Fruit fly (Drosophila melanogaster) whole organism, embryonic: ENCODE data around the gene zen2.

Source experiments
- B-H2 ChIP-seq: fragments of 200-800 bp; sonication (Bioruptor generic); optimal IDR thresholded peaks from 2 replicates; lab custom pipeline; 2018; ENCODE audit warnings: missing biosample characterization, mild to moderate bottlenecking, missing genetic modification characterization
- CG10147 ChIP-seq: fragments of 200-800 bp; sonication (Bioruptor generic); optimal IDR thresholded peaks from 2 replicates; lab custom pipeline; 2019; ENCODE audit warnings: missing biosample characterization, mild to moderate bottlenecking, missing genetic modification characterization, moderate library complexity
- CG10543 ChIP-seq: fragments of 200-800 bp; sonication (Bioruptor generic); optimal IDR thresholded peaks from 3 replicates; lab custom pipeline; 2017; ENCODE audit warnings: missing biosample characterization, mild to moderate bottlenecking, missing genetic modification characterization, moderate library complexity
- CG10959 ChIP-seq: fragments of 200-800 bp; sonication (Bioruptor generic); IDR thresholded peaks from 2 replicates; pipeline ENCODE4 v1.3.6; 2022; ENCODE audit warnings: missing biosample characterization, missing genetic modification characterization
- CG12659 ChIP-seq: fragments of 200-800 bp; sonication (Bioruptor generic); optimal IDR thresholded peaks from 3 replicates; lab custom pipeline; 2017; ENCODE audit warnings: mild to moderate bottlenecking, missing biosample characterization, missing genetic modification reagents, missing genetic modification characterization
- CG2889 ChIP-seq: fragments of 200-800 bp; sonication (Bioruptor generic); IDR thresholded peaks from 3 replicates; pipeline ENCODE4 v1.3.6; 2022; ENCODE audit warnings: missing biosample characterization, missing genetic modification characterization
- CG3065 ChIP-seq: fragments of 200-800 bp; sonication (Bioruptor generic); optimal IDR thresholded peaks from 2 replicates; lab custom pipeline; 2016; ENCODE audit warnings: missing biosample characterization, missing genetic modification characterization
- CG3281 ChIP-seq: fragments of 200-800 bp; sonication (Bioruptor generic); optimal IDR thresholded peaks from 3 replicates; lab custom pipeline; 2017; ENCODE audit warnings: missing biosample characterization, mild to moderate bottlenecking, missing genetic modification characterization
- CG34422 ChIP-seq: fragments of 200-800 bp; sonication (Bioruptor generic); IDR thresholded peaks from 3 replicates; pipeline ENCODE4 v1.3.6; 2022; ENCODE audit warnings: missing biosample characterization, missing genetic modification characterization
- CG4282 ChIP-seq: fragments of 200-800 bp; sonication (Bioruptor generic); optimal IDR thresholded peaks from 2 replicates; lab custom pipeline; 2016; ENCODE audit warnings: missing biosample characterization, missing genetic modification characterization
- CG4424 ChIP-seq: fragments of 200-800 bp; sonication (Bioruptor generic); optimal IDR thresholded peaks from 3 replicates; lab custom pipeline; 2016; ENCODE audit warnings: missing biosample characterization, missing genetic modification characterization
- CG4617 ChIP-seq: fragments of 200-800 bp; sonication (Bioruptor generic); optimal IDR thresholded peaks from 3 replicates; lab custom pipeline; 2016; ENCODE audit warnings: missing biosample characterization, missing genetic modification characterization, borderline replicate concordance
- CG6791 ChIP-seq: fragments of 200-800 bp; sonication (Bioruptor generic); IDR thresholded peaks from 3 replicates; pipeline ENCODE4 v1.3.6; 2022; ENCODE audit warnings: missing biosample characterization, missing genetic modification characterization; ENCODE audit not compliant: partially characterized antibody
- CG7271 ChIP-seq: fragments of 200-800 bp; sonication (Bioruptor generic); optimal IDR thresholded peaks from 2 replicates; lab custom pipeline; 2018; ENCODE audit warnings: missing biosample characterization, mild to moderate bottlenecking, missing genetic modification characterization, moderate library complexity
- CG8290 ChIP-seq, 3 experiments: fragments of 200-800 bp; sonication (Bioruptor generic); optimal IDR thresholded peaks; 2 replicates each; lab custom pipeline; 2016 to 2019; ENCODE audit warnings: missing biosample characterization in 3 of 3, missing genetic modification characterization in 3 of 3, mild to moderate bottlenecking in 2 of 3, moderate library complexity in 1 of 3
- CG9437 ChIP-seq: fragments of 200-800 bp; sonication (Bioruptor generic); optimal IDR thresholded peaks from 2 replicates; lab custom pipeline; 2018; ENCODE audit warnings: missing biosample characterization, mild to moderate bottlenecking, missing genetic modification characterization
- CoRest ChIP-seq: fragments of 200-800 bp; sonication (Bioruptor generic); optimal IDR thresholded peaks from 3 replicates; lab custom pipeline; 2018; ENCODE audit warnings: missing biosample characterization, mild to moderate bottlenecking, missing genetic modification characterization, moderate library complexity
- Dll ChIP-seq: fragments of 200-800 bp; sonication (Bioruptor generic); IDR thresholded peaks from 4 replicates; pipeline ENCODE4 v1.3.6; 2022; ENCODE audit warnings: missing biosample characterization, missing genetic modification characterization; ENCODE audit not compliant: partially characterized antibody
- E2f2 ChIP-seq: fragments of 200-800 bp; sonication (Bioruptor generic); IDR thresholded peaks from 2 replicates; pipeline ENCODE4 v1.3.6; 2022; ENCODE audit warnings: missing biosample characterization, missing genetic modification characterization
- H2.0 ChIP-seq: fragments of 200-800 bp; sonication (Bioruptor generic); IDR thresholded peaks from 2 replicates; pipeline ENCODE4 v1.3.6; 2022; ENCODE audit warnings: missing biosample characterization, missing genetic modification characterization
- HLH54F ChIP-seq: fragments of 200-800 bp; sonication (Bioruptor generic); optimal IDR thresholded peaks from 3 replicates; lab custom pipeline; 2016; ENCODE audit warnings: missing biosample characterization, missing genetic modification characterization
- Hmr ChIP-seq: fragments of 200-800 bp; sonication (Bioruptor generic); optimal IDR thresholded peaks from 3 replicates; lab custom pipeline; 2017; ENCODE audit warnings: mild to moderate bottlenecking, missing biosample characterization, missing genetic modification reagents, missing genetic modification characterization
- MESR4 ChIP-seq: fragments of 200-800 bp; sonication (Bioruptor generic); optimal IDR thresholded peaks from 2 replicates; lab custom pipeline; 2018; ENCODE audit warnings: missing biosample characterization, mild to moderate bottlenecking, missing genetic modification characterization, moderate library complexity
- Mrtf ChIP-seq: fragments of 200-800 bp; sonication (Bioruptor generic); IDR thresholded peaks from 3 replicates; pipeline ENCODE4 v1.3.6; 2022; ENCODE audit warnings: missing biosample characterization, missing genetic modification characterization
- Neu2 ChIP-seq: fragments of 200-800 bp; sonication (Bioruptor generic); optimal IDR thresholded peaks from 3 replicates; lab custom pipeline; 2016; ENCODE audit warnings: missing biosample characterization, missing genetic modification characterization, borderline replicate concordance
- Ravus ChIP-seq: fragments of 200-800 bp; sonication (Bioruptor generic); IDR thresholded peaks from 2 replicates; pipeline ENCODE4 v1.3.6; 2022; ENCODE audit warnings: missing biosample characterization, missing genetic modification characterization
- Scr ChIP-seq: fragments of 200-800 bp; sonication (Bioruptor generic); IDR thresholded peaks from 2 replicates; pipeline ENCODE4 v1.3.6; 2022; ENCODE audit warnings: missing biosample characterization, missing genetic modification characterization; ENCODE audit not compliant: partially characterized antibody
- Sox102F ChIP-seq: fragments of 200-800 bp; sonication (Bioruptor generic); optimal IDR thresholded peaks from 2 replicates; lab custom pipeline; 2018; ENCODE audit warnings: missing biosample characterization, mild to moderate bottlenecking, missing genetic modification characterization, moderate library complexity
- al ChIP-seq: fragments of 200-800 bp; sonication (Bioruptor generic); IDR thresholded peaks from 2 replicates; pipeline ENCODE4 v1.3.6; 2022; ENCODE audit warnings: missing biosample characterization, missing genetic modification characterization
- crc ChIP-seq: fragments of 200-800 bp; sonication (Bioruptor generic); optimal IDR thresholded peaks from 2 replicates; lab custom pipeline; 2016; ENCODE audit warnings: missing biosample characterization, missing genetic modification characterization
- cwo ChIP-seq: fragments of 200-800 bp; sonication (Bioruptor generic); optimal IDR thresholded peaks from 3 replicates; lab custom pipeline; 2017; ENCODE audit warnings: missing biosample characterization, missing genetic modification characterization, mild to moderate bottlenecking, moderate library complexity, missing genetic modification reagents
- fd64A ChIP-seq: fragments of 200-800 bp; sonication (Bioruptor generic); optimal IDR thresholded peaks from 3 replicates; lab custom pipeline; 2018; ENCODE audit warnings: missing biosample characterization, mild to moderate bottlenecking, missing genetic modification characterization
- gcm ChIP-seq: fragments of 200-800 bp; sonication (Bioruptor generic); optimal IDR thresholded peaks from 2 replicates; lab custom pipeline; 2019; ENCODE audit warnings: missing biosample characterization, mild to moderate bottlenecking, missing genetic modification characterization, moderate library complexity
- gfzf ChIP-seq: fragments of 200-800 bp; sonication (Bioruptor generic); optimal IDR thresholded peaks from 2 replicates; lab custom pipeline; 2016; ENCODE audit warnings: missing biosample characterization, mild to moderate bottlenecking, missing genetic modification characterization, moderate library complexity
- h ChIP-seq: fragments of >200 bp; optimal IDR thresholded peaks from 2 replicates; lab custom pipeline; 2017
- hth ChIP-seq: fragments of >200 bp; optimal IDR thresholded peaks from 2 replicates; lab custom pipeline; 2017; ENCODE audit warnings: inconsistent platforms
- inv ChIP-seq: fragments of 200-800 bp; sonication (Bioruptor generic); IDR thresholded peaks from 2 replicates; pipeline ENCODE4 v1.3.6; 2022; ENCODE audit warnings: missing biosample characterization, missing genetic modification characterization; ENCODE audit not compliant: partially characterized antibody
- knrl ChIP-seq: fragments of 200-800 bp; sonication (Bioruptor generic); IDR thresholded peaks from 3 replicates; pipeline ENCODE4 v1.3.6; 2022; ENCODE audit warnings: missing biosample characterization, missing genetic modification characterization; ENCODE audit not compliant: partially characterized antibody
- lbe ChIP-seq: fragments of 200-800 bp; sonication (Bioruptor generic); optimal IDR thresholded peaks from 2 replicates; lab custom pipeline; 2016; ENCODE audit warnings: missing biosample characterization, mild to moderate bottlenecking, missing genetic modification characterization
- nmo ChIP-seq: fragments of 200-800 bp; sonication (Bioruptor generic); optimal IDR thresholded peaks from 2 replicates; lab custom pipeline; 2018; ENCODE audit warnings: missing biosample characterization, mild to moderate bottlenecking, missing genetic modification characterization, moderate library complexity
- peb ChIP-seq: fragments of 200-800 bp; sonication (Bioruptor generic); IDR thresholded peaks from 2 replicates; pipeline ENCODE4 v1.3.6; 2022; ENCODE audit warnings: missing biosample characterization, missing genetic modification characterization
- pita ChIP-seq: fragments of 200-800 bp; sonication (Bioruptor generic); optimal IDR thresholded peaks from 2 replicates; lab custom pipeline; 2017; ENCODE audit warnings: missing biosample characterization, mild to moderate bottlenecking, missing genetic modification characterization
- ranshi ChIP-seq: fragments of 200-800 bp; sonication (Bioruptor generic); IDR thresholded peaks from 2 replicates; pipeline ENCODE4 v1.3.6; 2022; ENCODE audit warnings: missing biosample characterization, missing genetic modification characterization
- scrt ChIP-seq: fragments of 200-800 bp; sonication (Bioruptor generic); optimal IDR thresholded peaks from 2 replicates; lab custom pipeline; 2018; ENCODE audit warnings: missing biosample characterization, mild to moderate bottlenecking, missing genetic modification characterization, moderate library complexity
- sd ChIP-seq: fragments of 200-800 bp; sonication (Bioruptor generic); optimal IDR thresholded peaks from 3 replicates; lab custom pipeline; 2018; ENCODE audit warnings: missing biosample characterization, mild to moderate bottlenecking, missing genetic modification characterization, moderate library complexity
- sens ChIP-seq: fragments of 200-800 bp; sonication (Bioruptor generic); peaks from one replicate; lab custom pipeline; 2016; ENCODE audit warnings: missing biosample characterization, missing genetic modification characterization
- seq ChIP-seq: fragments of 200-800 bp; sonication (Bioruptor generic); IDR thresholded peaks from 2 replicates; pipeline ENCODE4 v1.3.6; 2022; ENCODE audit warnings: missing biosample characterization, missing genetic modification characterization
- ssp ChIP-seq: fragments of 200-800 bp; sonication (Bioruptor generic); IDR thresholded peaks from 2 replicates; pipeline ENCODE4 v1.3.6; 2022; ENCODE audit warnings: missing biosample characterization, missing genetic modification characterization
- zfh2 ChIP-seq: fragments of 200-800 bp; sonication (Bioruptor generic); optimal IDR thresholded peaks from 2 replicates; lab custom pipeline; 2016; ENCODE audit warnings: missing biosample characterization, missing genetic modification characterization

Gene zen2

dm6 chr3R:6764848-6765247 lies 20.9 kb upstream of the zen2 start (continued):
- no peak for TF ChIP-seq zfh2
- no peak for TF ChIP-seq Dll
- TF ChIP-seq CG2889 (GFP tag; lab: Robert Waterston, UW) = no peak
- no peak for TF ChIP-seq CG34422 (GFP tag; lab: Robert Waterston, UW)
- TF ChIP-seq Scr (GFP tag; lab: Robert Waterston, UW) = no peak
- no peak for TF ChIP-seq seq
- peak; percentile 33 for TF ChIP-seq fd64A
- no peak for TF ChIP-seq CG4282 (GFP tag; lab: Kevin White, UChicago)
- peak; percentile 3 for TF ChIP-seq Hmr (GFP tag; lab: Kevin White, UChicago)
- peak; percentile 83 for TF ChIP-seq sens (GFP tag; lab: Kevin White, UChicago)
- no peak for TF ChIP-seq h (lab: Kevin White, UChicago)
- no peak for TF ChIP-seq CG3281
- TF ChIP-seq CG9437 (GFP tag; lab: Kevin White, UChicago) = no peak
- TF ChIP-seq ranshi = no peak
- TF ChIP-seq sd (tag; lab: Kevin White, UChicago) = no peak
- TF ChIP-seq, all 482 proteins: peak for 55

dm6 chr3R:6762794-6763407 lies 19.0 kb upstream of the zen2 start:
- TF ChIP-seq E2f2 (GFP tag; lab: Robert Waterston, UW) (no peak; the same call in none of the 2 replicates), MESR4 (no peak), CG4617 (peak; percentile 62), pita (GFP tag; lab: Kevin White, UChicago) (no peak), ssp (GFP tag; lab: Robert Waterston, UW) (peak; percentile 54), CG7271 (tag; lab: Kevin White, UChicago) (peak; percentile 93), H2.0 (GFP tag; lab: Robert Waterston, UW) (peak; percentile 42; the same call in 1 of the 2 replicates), Sox102F (GFP tag; lab: Kevin White, UChicago) (peak; percentile 87), peb (GFP tag; lab: Robert Waterston, UW) (peak; percentile 63; the same call in 1 of the 2 replicates), gfzf (GFP tag; lab: Kevin White, UChicago) (no peak), CG3065 (peak; percentile 57), HLH54F (GFP tag; lab: Kevin White, UChicago) (peak; percentile 12), B-H2 (GFP tag; lab: Kevin White, UChicago) (no peak), Neu2 (GFP tag; lab: Kevin White, UChicago) (no peak), CG10147 (peak; percentile 48), CG4424 (peak; percentile 91), CG10543 (GFP tag; lab: Kevin White, UChicago) (no peak), CoRest (tag; lab: Kevin White, UChicago) (peak; percentile 95), knrl (GFP tag; lab: Robert Waterston, UW) (no peak), nmo (peak; percentile 98), CG8290 (GFP tag; optimal IDR thresholded peaks at IDR 0.05; lab: Kevin White, UChicago) (peak; percentile 88), CG8290 (tag; optimal IDR thresholded peaks at IDR 0.05; lab: Kevin White, UChicago) (peak; percentile 1 to 80), CG12659 (GFP tag; lab: Kevin White, UChicago) (peak; percentile 70), cwo (GFP tag; lab: Kevin White, UChicago) (peak; percentile 18), gcm (peak; percentile 95), Mrtf (GFP tag; lab: Robert Waterston, UW) (no peak), CG10959 (peak; percentile 79; the same call in 1 of the 2 replicates), hth (lab: Kevin White, UChicago) (no peak), scrt (peak; percentile 33), al (GFP tag; lab: Robert Waterston, UW) (no peak), lbe (GFP tag; lab: Kevin White, UChicago) (peak; percentile 41), inv (GFP tag; lab: Robert Waterston, UW) (no peak), Ravus (GFP tag; lab: Robert Waterston, UW) (no peak; the same call in 1 of the 2 replicates), crc (no peak), CG6791 (GFP tag; lab: Robert Waterston, UW) (no peak)
